Fruit fly (Drosophila melanogaster) whole organism, embryonic: Measurements from ENCODE around the gene CG34347.

Experiments
- Oaz ChIP-seq: fragments of 200-800 bp; sonication (Bioruptor generic); IDR thresholded peaks from 2 replicates; pipeline ENCODE4 v1.3.6; 2022; ENCODE audit warnings: missing biosample characterization, missing genetic modification characterization
- ash1 ChIP-seq: fragments of 200-800 bp; sonication (Bioruptor generic); optimal IDR thresholded peaks from 2 replicates; lab custom pipeline; 2018; ENCODE audit warnings: missing biosample characterization, mild to moderate bottlenecking, missing genetic modification characterization

DNA sequence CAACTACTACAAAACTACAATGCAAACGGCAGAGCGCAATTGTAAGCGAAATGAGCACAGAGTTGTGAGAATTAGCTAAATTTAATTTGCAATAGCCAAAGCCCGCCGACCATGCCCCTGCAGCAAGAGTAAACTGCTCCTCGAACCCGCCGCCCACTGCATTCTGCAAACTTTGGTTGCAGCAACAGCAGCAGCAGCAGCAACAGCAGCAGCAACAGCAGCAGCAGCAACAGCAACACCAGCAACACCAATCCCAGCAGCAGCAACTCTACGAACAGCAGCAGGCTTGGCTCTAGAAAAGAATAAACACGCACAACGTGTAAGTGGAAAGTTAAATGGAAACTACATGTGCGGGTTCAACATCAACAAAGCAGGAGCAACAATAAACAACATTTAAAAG is 59.2 kb downstream of the CG34347 start:
- TF ChIP-seq ash1 (GFP tag; lab: Kevin White, UChicago) (no peak), Oaz (no peak)
